Worm (Caenorhabditis elegans) whole organism, L1 larva: Measurements from ENCODE around the gene Y47D7A.11.
A peak's percentile ranks its signal among the peaks of the same experiment; 100 is the strongest.

Experiments
- aha-1 ChIP-seq: fragments of 150-350 bp; optimal IDR thresholded peaks from 2 replicates; lab custom pipeline; 2014; ENCODE audit warnings: missing biosample characterization, missing genetic modification characterization
- aly-2 ChIP-seq: fragments of 150-350 bp; optimal IDR thresholded peaks from 2 replicates; lab custom pipeline; 2014; ENCODE audit warnings: missing biosample characterization, missing genetic modification characterization
- ama-1 ChIP-seq: fragments of 150-350 bp; optimal IDR thresholded peaks from 2 replicates; lab custom pipeline; 2014
- blmp-1 ChIP-seq: fragments of 150-350 bp; optimal IDR thresholded peaks from 2 replicates; lab custom pipeline; 2014; ENCODE audit warnings: missing biosample characterization, missing genetic modification characterization
- ceh-8 ChIP-seq: fragments of 200-800 bp; sonication (Bioruptor generic); optimal IDR thresholded peaks from 2 replicates; lab custom pipeline; 2018; ENCODE audit warnings: mild to moderate bottlenecking, missing genetic modification characterization, moderate library complexity, missing compliant biosample characterization
- efl-1 ChIP-seq, 4 experiments: fragments of 150-350 bp; optimal IDR thresholded peaks in 3 of 4; peaks in 1 of 4; 1 replicate in 1 of 4; 2 replicates in 3 of 4; lab custom pipeline; 2014; ENCODE audit warnings: missing biosample characterization in 2 of 4, missing genetic modification characterization in 2 of 4, missing genetic modification reagents in 2 of 4
- efl-3 ChIP-seq: fragments of 200-800 bp; sonication (Bioruptor generic); optimal IDR thresholded peaks from 2 replicates; lab custom pipeline; 2018; ENCODE audit warnings: mild to moderate bottlenecking, missing genetic modification characterization, missing compliant biosample characterization
- egl-13 ChIP-seq: sonication (generic microtip); optimal IDR thresholded peaks from 2 replicates; lab custom pipeline; 2016; ENCODE audit warnings: missing genotype, missing genetic modification reagents, missing genetic modification characterization, missing compliant biosample characterization
- elt-2 ChIP-seq: sonication (generic microtip); optimal IDR thresholded peaks from 2 replicates; lab custom pipeline; 2016; ENCODE audit warnings: missing genetic modification characterization, mild to moderate bottlenecking, inconsistent platforms, missing compliant biosample characterization, missing genetic modification reagents
- elt-3 ChIP-seq, 6 experiments: fragments of 150-350 bp in 1 of 6; sonication (generic microtip); optimal IDR thresholded peaks; 2 replicates each; lab custom pipeline; 2017 to 2018; ENCODE audit warnings: missing biosample characterization in 6 of 6, missing genetic modification characterization in 6 of 6, inconsistent platforms in 1 of 6
- ets-5 ChIP-seq: fragments of 200-800 bp; sonication (Bioruptor generic); IDR thresholded peaks from 2 replicates; pipeline ENCODE4 v1.3.6; 2022; ENCODE audit warnings: missing genetic modification characterization, missing compliant biosample characterization
- fkh-10 ChIP-seq: sonication (generic microtip); optimal IDR thresholded peaks from 2 replicates; lab custom pipeline; 2017; ENCODE audit warnings: missing biosample characterization, missing genetic modification reagents, missing genetic modification characterization
- fkh-4 ChIP-seq: sonication (generic microtip); optimal IDR thresholded peaks from 2 replicates; lab custom pipeline; 2016; ENCODE audit warnings: missing compliant biosample characterization, missing genetic modification characterization, borderline replicate concordance
- hlh-17 ChIP-seq: fragments of 200-800 bp; sonication (Bioruptor generic); optimal IDR thresholded peaks from 2 replicates; lab custom pipeline; 2018; ENCODE audit warnings: missing genetic modification characterization, mild to moderate bottlenecking, missing compliant biosample characterization, moderate library complexity, borderline replicate concordance
- hpl-2 ChIP-seq: fragments of 150-350 bp; optimal IDR thresholded peaks from 2 replicates; lab custom pipeline; 2014; ENCODE audit warnings: missing biosample characterization, missing genetic modification reagents, missing genetic modification characterization
- irx-1 ChIP-seq: sonication (generic microtip); optimal IDR thresholded peaks from 2 replicates; lab custom pipeline; 2016; ENCODE audit warnings: missing genetic modification characterization, missing compliant biosample characterization
- isw-1 ChIP-seq: fragments of 200-800 bp; sonication (Bioruptor generic); IDR thresholded peaks from 2 replicates; pipeline ENCODE4 v1.3.6; 2022; ENCODE audit warnings: missing genetic modification characterization, missing compliant biosample characterization
- lin-13 ChIP-seq: fragments of 150-350 bp; optimal IDR thresholded peaks from 2 replicates; lab custom pipeline; 2014; ENCODE audit warnings: missing biosample characterization, missing genetic modification reagents, missing genetic modification characterization
- lin-35 ChIP-seq, 2 experiments: fragments of 150-350 bp; optimal IDR thresholded peaks; 2 replicates each; lab custom pipeline; 2014; ENCODE audit warnings: missing biosample characterization in 2 of 2, missing genetic modification characterization in 2 of 2, missing genetic modification reagents in 2 of 2
- lsy-2 ChIP-seq, 2 experiments: fragments of 150-350 bp; optimal IDR thresholded peaks; 2 replicates each; lab custom pipeline; 2014; ENCODE audit warnings: missing biosample characterization in 2 of 2, missing genetic modification characterization in 2 of 2
- nhr-20 ChIP-seq: sonication (generic microtip); optimal IDR thresholded peaks from 2 replicates; lab custom pipeline; 2016; ENCODE audit warnings: mild to moderate bottlenecking, missing genetic modification characterization, missing compliant biosample characterization
- nhr-71 ChIP-seq: sonication (generic microtip); optimal IDR thresholded peaks from 2 replicates; lab custom pipeline; 2016; ENCODE audit warnings: mild to moderate bottlenecking, missing genetic modification characterization, moderate library complexity, missing compliant biosample characterization
- nhr-84 ChIP-seq: sonication (generic microtip); optimal IDR thresholded peaks from 2 replicates; lab custom pipeline; 2017; ENCODE audit warnings: missing biosample characterization, missing genetic modification characterization
- nhr-90 ChIP-seq: sonication (generic microtip); optimal IDR thresholded peaks from 2 replicates; lab custom pipeline; 2016; ENCODE audit warnings: mild to moderate bottlenecking, missing genetic modification characterization, missing compliant biosample characterization; ENCODE audit not compliant: poor library complexity
- pag-3 ChIP-seq: sonication (generic microtip); optimal IDR thresholded peaks from 2 replicates; lab custom pipeline; 2017; ENCODE audit warnings: missing genetic modification characterization, mild to moderate bottlenecking, missing compliant biosample characterization, antibody characterized with exemption, borderline replicate concordance; ENCODE audit not compliant: insufficient read depth
- pax-3 ChIP-seq: fragments of 200-800 bp; sonication (Bioruptor generic); optimal IDR thresholded peaks from 2 replicates; lab custom pipeline; 2018; ENCODE audit warnings: mild to moderate bottlenecking, missing genetic modification characterization, moderate library complexity, missing compliant biosample characterization
- pqm-1 ChIP-seq: sonication (generic microtip); optimal IDR thresholded peaks from 3 replicates; lab custom pipeline; 2017; ENCODE audit warnings: missing biosample characterization, missing genetic modification characterization
- sup-37 ChIP-seq: fragments of 200-800 bp; sonication (Bioruptor generic); optimal IDR thresholded peaks from 2 replicates; lab custom pipeline; 2018; ENCODE audit warnings: mild to moderate bottlenecking, missing genetic modification characterization, missing compliant biosample characterization
- unc-130 ChIP-seq: fragments of 150-350 bp; optimal IDR thresholded peaks from 2 replicates; lab custom pipeline; 2017; ENCODE audit warnings: missing biosample characterization, missing genetic modification characterization, inconsistent platforms
- unc-30 ChIP-seq: sonication (generic microtip); optimal IDR thresholded peaks from 2 replicates; lab custom pipeline; 2017; ENCODE audit warnings: missing biosample characterization, missing genetic modification characterization
- unc-62 ChIP-seq: fragments of 150-350 bp; optimal IDR thresholded peaks from 2 replicates; lab custom pipeline; 2014; ENCODE audit warnings: missing biosample characterization, missing genetic modification reagents, missing genetic modification characterization
- unc-86 ChIP-seq: sonication (generic microtip); optimal IDR thresholded peaks from 2 replicates; lab custom pipeline; 2016; ENCODE audit warnings: missing genetic modification characterization, missing compliant biosample characterization
- unc-98 ChIP-seq: fragments of 200-800 bp; sonication (Bioruptor generic); IDR thresholded peaks from 2 replicates; pipeline ENCODE4 v1.3.6; 2022; ENCODE audit warnings: missing genetic modification characterization, missing compliant biosample characterization
- zip-4 ChIP-seq: fragments of 200-800 bp; sonication (Bioruptor generic); optimal IDR thresholded peaks from 2 replicates; lab custom pipeline; 2018; ENCODE audit warnings: mild to moderate bottlenecking, missing genetic modification characterization, moderate library complexity, missing compliant biosample characterization
- ztf-4 ChIP-seq: fragments of 150-350 bp; optimal IDR thresholded peaks from 2 replicates; lab custom pipeline; 2014; ENCODE audit warnings: missing biosample characterization, missing genetic modification characterization

The Y47D7A.11 gene

ce11 chrV:4450523-4451089, 22.5 kb upstream of the Y47D7A.11 start, which contains the start of gene rft-2 (continued):
- TF ChIP-seq egl-13: peak; percentile 24
- TF ChIP-seq nhr-90 (tag; lab: Kevin White, UChicago): peak; percentile 58
- TF ChIP-seq ama-1 (lab: Kevin White, UChicago): no peak
- TF ChIP-seq pqm-1 (tag; lab: Kevin White, UChicago): no peak
- TF ChIP-seq unc-130 (tag; lab: Kevin White, UChicago): no peak
- peak; percentile 59 for TF ChIP-seq nhr-20 (tag; lab: Kevin White, UChicago)
- TF ChIP-seq unc-62 (GFP tag; lab: Kevin White, UChicago): no peak
- TF ChIP-seq efl-3 (GFP tag; lab: Kevin White, UChicago): no peak
- no peak for TF ChIP-seq ztf-4
- no peak for TF ChIP-seq pag-3 (tag; lab: Kevin White, UChicago)
- TF ChIP-seq ceh-8: no peak
- no peak for TF ChIP-seq nhr-84
- no peak for TF ChIP-seq ets-5 (GFP tag; lab: Robert Waterston, UW)
- no peak for TF ChIP-seq zip-4

DNA sequence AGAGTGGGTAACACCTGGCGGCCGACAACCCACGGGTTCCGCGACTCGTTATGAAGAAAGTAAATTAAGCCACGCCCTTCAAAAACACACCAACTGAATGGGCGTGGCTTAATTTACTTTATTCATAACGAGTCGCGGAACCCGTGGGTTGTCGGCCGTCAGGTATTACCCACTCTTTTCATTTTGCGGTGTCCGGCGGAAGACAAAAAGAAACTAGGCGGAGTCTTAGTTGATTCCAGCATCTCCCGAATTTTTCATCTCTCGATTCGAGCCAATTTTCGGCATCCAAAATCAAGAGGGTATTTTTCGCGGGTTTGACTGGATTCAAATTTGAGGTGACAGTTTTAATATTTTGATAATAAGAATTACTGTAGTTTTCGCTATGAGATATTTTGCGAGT, 19.5 kb upstream of the Y47D7A.11 start:
- TF ChIP-seq sup-37 (no peak), lsy-2 (tag; optimal IDR thresholded peaks at IDR 0.05; lab: Kevin White, UChicago) (no peak), unc-30 (no peak), pax-3 (no peak), elt-2 (tag; lab: Kevin White, UChicago) (no peak), hpl-2 (GFP tag; lab: Kevin White, UChicago) (no peak), isw-1 (GFP tag; lab: Robert Waterston, UW) (no peak), nhr-71 (tag; lab: Kevin White, UChicago) (no peak), irx-1 (tag; lab: Kevin White, UChicago) (no peak), hlh-17 (no peak), lin-13 (GFP tag; lab: Kevin White, UChicago) (no peak), pag-3 (tag; lab: Kevin White, UChicago) (no peak), unc-130 (tag; lab: Kevin White, UChicago) (no peak), aha-1 (tag; lab: Kevin White, UChicago) (no peak), unc-98 (no peak), egl-13 (no peak), elt-3 (tag; optimal IDR thresholded peaks at IDR 0.05; lab: Kevin White, UChicago) (no peak), aly-2 (tag; lab: Kevin White, UChicago) (no peak)

DNA sequence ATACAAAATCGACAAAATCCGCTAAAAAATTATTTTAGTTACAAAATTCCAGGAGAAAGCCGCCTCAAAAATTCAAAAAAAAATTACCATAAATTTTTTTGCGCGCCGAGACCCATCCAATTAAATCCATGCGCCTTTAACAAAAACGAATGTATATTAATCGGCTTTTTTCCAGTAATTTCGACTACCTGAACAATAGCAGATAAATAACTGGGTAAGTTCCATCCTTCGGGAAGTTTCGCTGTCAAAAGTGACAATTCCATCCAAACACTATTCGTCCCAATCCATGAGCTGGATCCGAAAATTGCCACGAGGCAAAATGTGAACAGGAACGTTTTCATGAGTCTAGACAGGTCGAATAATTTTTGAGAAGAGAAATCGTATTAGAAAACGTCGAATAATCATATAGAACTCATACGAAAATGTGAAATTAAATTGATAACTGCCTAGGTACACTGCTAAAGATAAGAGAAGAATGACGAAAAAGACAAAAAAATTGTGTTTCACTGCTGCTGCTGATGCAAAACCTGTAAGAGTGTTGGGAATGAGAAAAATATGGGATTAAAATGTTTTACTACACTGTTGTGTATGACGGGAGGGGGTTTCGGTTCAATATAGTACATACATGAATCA, 14.8 kb upstream of the Y47D7A.11 start, which contains the start of gene rft-1:
Gene rft-1 (minus strand): TSS at position 475 of the 633 bp plus-strand sequence.
- no peak for TF ChIP-seq zip-4
- no peak for TF ChIP-seq efl-1 (optimal IDR thresholded peaks at IDR 0.05; lab: Kevin White, UChicago)
- TF ChIP-seq efl-1 (GFP tag; optimal IDR thresholded peaks at IDR 0.05 in 1 of 2; lab: Kevin White, UChicago): peak in 1 of 2 experiments; percentile 88
- peak in 1 of 2 experiments; percentile 21 for TF ChIP-seq lin-35 (GFP tag; optimal IDR thresholded peaks at IDR 0.05; lab: Kevin White, UChicago)
- no peak for TF ChIP-seq fkh-10 (GFP tag; lab: Kevin White, UChicago)
- TF ChIP-seq nhr-20 (tag; lab: Kevin White, UChicago): peak; percentile 23
- TF ChIP-seq unc-86: no peak
- no peak for TF ChIP-seq fkh-4
- TF ChIP-seq, all 84 proteins: peak for 3

- TF ChIP-seq blmp-1 (tag; lab: Kevin White, UChicago) (peak; percentile 59), nhr-71 (tag; lab: Kevin White, UChicago) (no peak)
These were observed 9.1 kb upstream of the Y47D7A.11 start for ce11 chrV:4437215-4437614.
